Worm (Caenorhabditis elegans) whole organism, L4 larva: ENCODE results near the gene T16G1.7.

Experiments
- F44E2.7 ChIP-seq: fragments of 200-800 bp; sonication (Bioruptor generic); IDR thresholded peaks from 2 replicates; pipeline ENCODE4 v2.1.2; 2022; ENCODE audit warnings: missing genetic modification characterization, missing compliant biosample characterization
- T20F7.1 ChIP-seq: fragments of 200-800 bp; sonication (Bioruptor generic); optimal IDR thresholded peaks from 2 replicates; lab custom pipeline; 2018; ENCODE audit warnings: mild to moderate bottlenecking, missing genetic modification characterization, missing compliant biosample characterization
- T26A8.4 ChIP-seq: fragments of 200-800 bp; sonication (Bioruptor generic); IDR thresholded peaks from 2 replicates; pipeline ENCODE4 v1.3.6; 2022; ENCODE audit warnings: missing genetic modification characterization, missing compliant biosample characterization
- Y75B8A.6 ChIP-seq: fragments of 200-800 bp; sonication (Bioruptor generic); IDR thresholded peaks from 2 replicates; pipeline ENCODE4 v1.3.6; 2022; ENCODE audit warnings: missing genetic modification reagents, missing genetic modification characterization, missing compliant biosample characterization
- ZK337.2 ChIP-seq: fragments of 200-800 bp; sonication (Bioruptor generic); IDR thresholded peaks from 2 replicates; pipeline ENCODE4 v1.3.6; 2022; ENCODE audit warnings: missing genetic modification reagents, missing genetic modification characterization, missing compliant biosample characterization
- ZK546.5 ChIP-seq, 2 experiments: sonication (generic microtip); optimal IDR thresholded peaks; 2 replicates each; lab custom pipeline; 2017; ENCODE audit warnings: missing biosample characterization in 2 of 2, missing genetic modification characterization in 2 of 2
- aha-1 ChIP-seq: fragments of 150-350 bp; peaks from one replicate; lab custom pipeline; 2014; ENCODE audit warnings: missing biosample characterization, missing genetic modification characterization
- aly-2 ChIP-seq: sonication (generic microtip); optimal IDR thresholded peaks from 2 replicates; lab custom pipeline; 2018; ENCODE audit warnings: missing biosample characterization, missing genetic modification characterization
- attf-4 ChIP-seq: sonication (generic microtip); optimal IDR thresholded peaks from 3 replicates; lab custom pipeline; 2017; ENCODE audit warnings: missing biosample characterization, missing genetic modification characterization
- ceh-32 ChIP-seq: sonication (generic microtip); optimal IDR thresholded peaks from 2 replicates; lab custom pipeline; 2016; ENCODE audit warnings: mild to moderate bottlenecking, missing genetic modification characterization, missing compliant biosample characterization; ENCODE audit not compliant: poor library complexity
- ces-1 ChIP-seq: fragments of 150-350 bp; sonication (generic microtip); optimal IDR thresholded peaks from 4 replicates; lab custom pipeline; 2014; ENCODE audit warnings: missing biosample characterization, missing genetic modification reagents, missing genetic modification characterization
- cey-2 ChIP-seq: sonication (generic microtip); optimal IDR thresholded peaks from 3 replicates; lab custom pipeline; 2017; ENCODE audit warnings: missing genetic modification characterization, mild to moderate bottlenecking, missing compliant biosample characterization, antibody characterized with exemption, borderline replicate concordance; ENCODE audit not compliant: insufficient read depth
- daf-12 ChIP-seq: fragments of 150-350 bp; optimal IDR thresholded peaks from 2 replicates; lab custom pipeline; 2014; ENCODE audit warnings: missing biosample characterization, missing genetic modification reagents, missing genetic modification characterization
- daf-16 ChIP-seq, 3 experiments: sonication (generic microtip); optimal IDR thresholded peaks; 2 replicates each; lab custom pipeline; 2016 to 2017; ENCODE audit warnings: missing genetic modification characterization in 3 of 3, missing genetic modification reagents in 3 of 3, mild to moderate bottlenecking in 2 of 3, missing compliant biosample characterization in 2 of 3, missing biosample characterization in 1 of 3, moderate library complexity in 1 of 3
- daf-8 ChIP-seq: fragments of 200-800 bp; sonication (Bioruptor generic); IDR thresholded peaks from 2 replicates; pipeline ENCODE4 v1.3.6; 2022; ENCODE audit warnings: missing genetic modification characterization, missing compliant biosample characterization
- dmd-6 ChIP-seq: fragments of 200-800 bp; sonication (Bioruptor generic); IDR thresholded peaks from 2 replicates; pipeline ENCODE4 v1.3.6; 2022; ENCODE audit warnings: missing genetic modification reagents, missing genetic modification characterization, missing compliant biosample characterization
- dmd-9 ChIP-seq: fragments of 200-800 bp; sonication (Bioruptor generic); IDR thresholded peaks from 2 replicates; pipeline ENCODE4 v1.3.6; 2022; ENCODE audit warnings: missing genetic modification reagents, missing genetic modification characterization, missing compliant biosample characterization
- dpl-1 ChIP-seq: fragments of 150-350 bp; optimal IDR thresholded peaks from 2 replicates; lab custom pipeline; 2014; ENCODE audit warnings: missing biosample characterization, missing genetic modification reagents, missing genetic modification characterization
- dve-1 ChIP-seq: sonication (generic microtip); optimal IDR thresholded peaks from 2 replicates; lab custom pipeline; 2017; ENCODE audit warnings: antibody characterized with exemption, mild to moderate bottlenecking, missing genetic modification characterization, missing compliant biosample characterization; ENCODE audit not compliant: insufficient read depth
- fkh-10 ChIP-seq: fragments of 150-350 bp; optimal IDR thresholded peaks from 2 replicates; lab custom pipeline; 2014; ENCODE audit warnings: missing biosample characterization, missing genetic modification reagents, missing genetic modification characterization
- fos-1 ChIP-seq: fragments of 150-350 bp; optimal IDR thresholded peaks from 2 replicates; lab custom pipeline; 2014; ENCODE audit warnings: missing biosample characterization, missing genetic modification characterization
- gei-8 ChIP-seq: fragments of 200-800 bp; sonication (Bioruptor generic); optimal IDR thresholded peaks from 2 replicates; lab custom pipeline; 2018; ENCODE audit warnings: mild to moderate bottlenecking, missing genetic modification characterization, missing compliant biosample characterization
- hif-1 ChIP-seq, 2 experiments: sonication (generic microtip); optimal IDR thresholded peaks; 2 replicates each; lab custom pipeline; 2016 to 2017; ENCODE audit warnings: missing compliant biosample characterization in 2 of 2, missing genetic modification characterization in 2 of 2, missing genetic modification reagents in 2 of 2, missing genotype in 2 of 2, mild to moderate bottlenecking in 1 of 2
- hlh-30 ChIP-seq: sonication (generic microtip); optimal IDR thresholded peaks from 2 replicates; lab custom pipeline; 2017; ENCODE audit warnings: antibody characterized with exemption, mild to moderate bottlenecking, missing genetic modification characterization, missing compliant biosample characterization; ENCODE audit not compliant: insufficient read depth
- hmg-1.1 ChIP-seq: fragments of 200-800 bp; sonication (Bioruptor generic); IDR thresholded peaks from 2 replicates; pipeline ENCODE4 v1.3.6; 2022; ENCODE audit warnings: missing genetic modification reagents, missing genetic modification characterization, missing compliant biosample characterization
- jun-1 ChIP-seq: fragments of 150-350 bp; optimal IDR thresholded peaks from 2 replicates; lab custom pipeline; 2014; ENCODE audit warnings: missing biosample characterization, missing genetic modification reagents, missing genetic modification characterization
- lin-29 ChIP-seq: fragments of 200-800 bp; sonication (Bioruptor generic); IDR thresholded peaks from 2 replicates; pipeline ENCODE4 v1.3.6; 2022; ENCODE audit warnings: missing genetic modification reagents, missing genetic modification characterization, missing compliant biosample characterization
- lin-38 ChIP-seq: fragments of 200-800 bp; sonication (Bioruptor generic); IDR thresholded peaks from 2 replicates; pipeline ENCODE4 v1.3.6; 2022; ENCODE audit warnings: missing genetic modification reagents, missing genetic modification characterization, missing compliant biosample characterization
- lin-39 ChIP-seq: fragments of 150-350 bp; optimal IDR thresholded peaks from 2 replicates; lab custom pipeline; 2014; ENCODE audit warnings: missing biosample characterization, missing genetic modification reagents, missing genetic modification characterization
- lsy-2 ChIP-seq, 2 experiments: fragments of 150-350 bp in 1 of 2; sonication (generic microtip) in 1 of 2; optimal IDR thresholded peaks; 2 replicates each; lab custom pipeline; 2014 to 2017; ENCODE audit warnings: missing biosample characterization in 2 of 2, missing genetic modification characterization in 2 of 2
- madf-9 ChIP-seq: fragments of 200-800 bp; sonication (Bioruptor generic); conservative IDR thresholded peaks from 2 replicates; pipeline ENCODE4 v1.3.6; 2022; ENCODE audit warnings: missing genetic modification reagents, missing genetic modification characterization, missing compliant biosample characterization
- mes-2 ChIP-seq: sonication (generic microtip); optimal IDR thresholded peaks from 2 replicates; lab custom pipeline; 2016; ENCODE audit warnings: missing genotype, mild to moderate bottlenecking, missing genetic modification characterization, missing compliant biosample characterization; ENCODE audit not compliant: poor library complexity, severe bottlenecking
- mxl-3 ChIP-seq: fragments of 200-800 bp; sonication (Bioruptor generic); optimal IDR thresholded peaks from 2 replicates; lab custom pipeline; 2018; ENCODE audit warnings: mild to moderate bottlenecking, missing genetic modification characterization, missing compliant biosample characterization
- nhr-10 ChIP-seq: fragments of 150-350 bp; optimal IDR thresholded peaks from 2 replicates; lab custom pipeline; 2014; ENCODE audit warnings: missing biosample characterization, missing genetic modification characterization
- nhr-11 ChIP-seq: fragments of 150-350 bp; optimal IDR thresholded peaks from 2 replicates; lab custom pipeline; 2014; ENCODE audit warnings: missing biosample characterization, missing genetic modification characterization
- nhr-237 ChIP-seq: sonication (generic microtip); optimal IDR thresholded peaks from 2 replicates; lab custom pipeline; 2017; ENCODE audit warnings: missing biosample characterization, missing genetic modification characterization
- nhr-28 ChIP-seq: fragments of 150-350 bp; optimal IDR thresholded peaks from 2 replicates; lab custom pipeline; 2014; ENCODE audit warnings: missing biosample characterization, missing genetic modification characterization
- nhr-6 ChIP-seq: fragments of 150-350 bp; optimal IDR thresholded peaks from 2 replicates; lab custom pipeline; 2014; ENCODE audit warnings: missing biosample characterization, missing genetic modification characterization
- pqm-1 ChIP-seq: sonication (generic microtip); optimal IDR thresholded peaks from 2 replicates; lab custom pipeline; 2017; ENCODE audit warnings: missing biosample characterization, missing genetic modification characterization
- snpc-4 ChIP-seq: fragments of 150-350 bp; optimal IDR thresholded peaks from 2 replicates; lab custom pipeline; 2014; ENCODE audit warnings: missing biosample characterization, missing genetic modification characterization
- tag-97 ChIP-seq: fragments of 200-800 bp; sonication (Bioruptor generic); IDR thresholded peaks from 2 replicates; pipeline ENCODE4 v1.3.6; 2022; ENCODE audit warnings: missing genetic modification characterization, missing compliant biosample characterization
- tra-1 ChIP-seq: fragments of 200-800 bp; sonication (Bioruptor generic); IDR thresholded peaks from 2 replicates; pipeline ENCODE4 v1.3.6; 2022; ENCODE audit warnings: missing genetic modification reagents, missing genetic modification characterization, missing compliant biosample characterization
- unc-39 ChIP-seq: sonication (generic microtip); optimal IDR thresholded peaks from 2 replicates; lab custom pipeline; 2017; ENCODE audit warnings: missing biosample characterization, missing genetic modification characterization
- zfp-3 ChIP-seq: fragments of 200-800 bp; sonication (Bioruptor generic); conservative IDR thresholded peaks from 2 replicates; pipeline ENCODE4 v1.3.6; 2022; ENCODE audit warnings: missing genetic modification reagents, missing genetic modification characterization, missing compliant biosample characterization
- zip-11 ChIP-seq: fragments of 200-800 bp; sonication (Bioruptor generic); IDR thresholded peaks from 2 replicates; pipeline ENCODE4 v1.3.6; 2022; ENCODE audit warnings: missing genetic modification characterization, missing compliant biosample characterization
- zip-2 ChIP-seq: fragments of 150-350 bp; optimal IDR thresholded peaks from 2 replicates; lab custom pipeline; 2014; ENCODE audit warnings: missing biosample characterization, missing genetic modification characterization
- ztf-7 ChIP-seq: fragments of 150-350 bp; optimal IDR thresholded peaks from 2 replicates; lab custom pipeline; 2014; ENCODE audit warnings: missing biosample characterization, missing genetic modification characterization

T16G1.7 gene

ce11 chrV:12952287-12952686, 17.4 kb upstream of the T16G1.7 start, which contains the start of gene pqn-68:
pqn-68 (plus strand) TSS chrV:12952636.
- TF ChIP-seq aha-1 (tag; lab: Kevin White, UChicago) (peak; percentile 71), daf-8 (GFP tag; lab: Robert Waterston, UW) (no peak), nhr-6 (tag; lab: Kevin White, UChicago) (peak; percentile 80), T20F7.1 (GFP tag; lab: Kevin White, UChicago) (peak; percentile 92), dpl-1 (GFP tag; lab: Kevin White, UChicago) (peak; percentile 25), lsy-2 (tag; optimal IDR thresholded peaks at IDR 0.05; lab: Kevin White, UChicago) (peak in 1 of 2 experiments; percentile 55), dmd-6 (no peak), F44E2.7 (GFP tag; lab: Robert Waterston, UW) (no peak), aly-2 (no peak), nhr-11 (tag; lab: Kevin White, UChicago) (no peak), daf-16 (GFP tag; optimal IDR thresholded peaks at IDR 0.05; lab: Kevin White, UChicago) (no peak), daf-16 (tag; optimal IDR thresholded peaks at IDR 0.05; lab: Kevin White, UChicago) (peak; percentile 6), mxl-3 (GFP tag; lab: Kevin White, UChicago) (no peak), mes-2 (peak; percentile 85), gei-8 (GFP tag; lab: Kevin White, UChicago) (no peak), dve-1 (peak; percentile 17), hif-1 (tag; optimal IDR thresholded peaks at IDR 0.05; lab: Kevin White, UChicago) (peak in 1 of 2 experiments; percentile 8), hlh-30 (peak; percentile 8)

DNA sequence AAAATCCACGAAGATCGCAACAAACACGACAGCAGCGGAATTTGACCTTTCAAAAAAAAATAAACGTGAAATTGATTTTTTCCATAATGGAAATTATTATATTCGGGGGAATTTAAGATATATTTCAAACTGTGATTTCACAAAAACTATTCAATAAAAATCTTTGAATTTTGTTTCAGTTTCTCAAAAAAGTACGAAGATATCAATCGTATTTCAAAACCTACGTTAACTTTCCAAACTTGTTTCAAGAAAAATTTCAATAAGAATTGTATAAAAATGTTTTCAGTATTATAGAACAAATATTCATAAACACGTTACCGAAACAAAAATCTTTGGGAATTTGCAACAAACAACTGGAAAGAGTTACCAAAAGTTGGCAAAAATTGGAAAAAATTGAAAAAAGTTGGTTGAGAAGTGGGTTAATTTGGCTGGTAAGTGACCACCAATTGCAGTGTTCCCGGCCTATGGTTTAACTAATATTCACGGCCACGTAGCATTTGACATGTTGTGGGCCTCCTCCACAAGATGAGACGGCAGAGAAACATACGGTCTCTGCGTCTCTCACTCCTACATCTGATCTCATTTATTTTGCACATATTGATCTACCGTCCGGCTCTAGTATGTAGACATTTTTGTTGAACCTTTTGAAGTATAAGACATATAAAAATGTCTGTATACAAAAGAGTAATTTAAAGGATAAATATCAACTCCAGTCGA, 16.1 kb upstream of the T16G1.7 start, which contains the start of the genes T16G1.9 and T16G1.18:
Gene T16G1.9 (minus strand): TSS at position 51 of the 717 bp plus-strand sequence.
Gene T16G1.18 (plus strand): TSS at position 493 of the 717 bp plus-strand sequence.
- no peak for TF ChIP-seq tra-1
- TF ChIP-seq cey-2 (tag; lab: Kevin White, UChicago): no peak
- no peak for TF ChIP-seq attf-4
- TF ChIP-seq zip-2: no peak
- TF ChIP-seq fkh-10 (GFP tag; lab: Kevin White, UChicago): no peak
- no peak for TF ChIP-seq zfp-3
- TF ChIP-seq Y75B8A.6 (GFP tag; lab: Robert Waterston, UW): no peak
- no peak for TF ChIP-seq lin-39 (tag; lab: Kevin White, UChicago)
- TF ChIP-seq pqm-1 (tag; lab: Kevin White, UChicago): no peak
- TF ChIP-seq tag-97 (GFP tag; lab: Robert Waterston, UW): no peak
- no peak for TF ChIP-seq ZK337.2 (GFP tag; lab: Robert Waterston, UW)
- no peak; the same call in 1 of the 2 replicates for TF ChIP-seq lin-38 (GFP tag; lab: Robert Waterston, UW)
- TF ChIP-seq dmd-6: peak; percentile 62; the same call in 1 of the 2 replicates
- TF ChIP-seq dmd-9 (GFP tag; lab: Robert Waterston, UW): no peak
- TF ChIP-seq zip-11 (GFP tag; lab: Robert Waterston, UW): no peak
- TF ChIP-seq dve-1: peak; percentile 57
- TF ChIP-seq ceh-32 (tag; lab: Kevin White, UChicago): no peak
- no peak for TF ChIP-seq T26A8.4 (GFP tag; lab: Robert Waterston, UW)
- TF ChIP-seq daf-12 (tag; lab: Kevin White, UChicago): no peak
- TF ChIP-seq ces-1 (GFP tag; lab: Kevin White, UChicago): no peak
- TF ChIP-seq unc-39 (tag; lab: Kevin White, UChicago): no peak
- no peak for TF ChIP-seq madf-9 (GFP tag; lab: Robert Waterston, UW)
- no peak for TF ChIP-seq snpc-4
- no peak for TF ChIP-seq fos-1 (tag; lab: Kevin White, UChicago)
- no peak for TF ChIP-seq nhr-10
- no peak for TF ChIP-seq lin-29
- TF ChIP-seq nhr-28 (tag; lab: Kevin White, UChicago): peak; percentile 34
- TF ChIP-seq hlh-30: peak; percentile 59
- peak; percentile 50 for TF ChIP-seq hmg-1.1 (GFP tag; lab: Robert Waterston, UW)
- no peak for TF ChIP-seq hif-1 (tag; optimal IDR thresholded peaks at IDR 0.05; lab: Kevin White, UChicago)
- TF ChIP-seq daf-16 (GFP tag; optimal IDR thresholded peaks at IDR 0.05; lab: Kevin White, UChicago): no peak
- TF ChIP-seq daf-16 (tag; optimal IDR thresholded peaks at IDR 0.05; lab: Kevin White, UChicago): peak; percentile 71
- no peak for TF ChIP-seq jun-1 (tag; lab: Kevin White, UChicago)
- no peak for TF ChIP-seq nhr-237 (tag; lab: Kevin White, UChicago)
- no peak for TF ChIP-seq ztf-7 (tag; lab: Kevin White, UChicago)
- peak; percentile 43 for TF ChIP-seq dpl-1 (GFP tag; lab: Kevin White, UChicago)
- TF ChIP-seq ZK546.5 (tag; optimal IDR thresholded peaks at IDR 0.05; lab: Kevin White, UChicago): no peak
